Worm (Caenorhabditis elegans): ENCODE data around the gene ZK675.4.

The ZK675.4 gene

DNA sequence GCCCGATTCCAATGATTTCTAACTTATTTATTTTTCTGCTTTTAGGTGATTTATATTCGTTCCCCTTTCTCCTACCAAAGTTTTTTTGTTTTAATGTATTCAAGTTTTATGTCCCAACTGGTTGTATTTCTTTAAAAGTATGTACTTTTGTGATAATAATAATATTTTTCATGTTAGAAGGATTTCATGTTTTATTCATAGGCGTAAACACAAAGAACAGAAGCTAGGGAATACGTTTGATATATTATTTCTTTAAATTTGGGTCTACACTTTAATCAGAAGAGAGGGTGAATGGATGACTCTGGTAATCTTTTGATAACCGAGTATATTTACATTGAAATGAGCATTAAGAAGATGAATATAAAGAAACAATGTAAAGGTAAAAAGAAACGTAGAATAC, 45.0 kb upstream of the ZK675.4 start (continued):
- TF ChIP-seq ama-1 (optimal IDR thresholded peaks at IDR 0.05) (no peak), ama-1 (GFP tag; optimal IDR thresholded peaks at IDR 0.05) (no peak), lin-35 (GFP tag; optimal IDR thresholded peaks at IDR 0.05) (peak in 1 of 3 experiments; percentile 4), madf-10 (tag; optimal IDR thresholded peaks at IDR 0.05) (no peak), F33H1.4 (GFP tag; IDR thresholded peaks at IDR 0.05) (0 out of 2 replicates have a peak, but pooled peaks have one; percentile 21), hrde-1 (tag; optimal IDR thresholded peaks at IDR 0.05; ENCODE audit: borderline replicate concordance) (peak; percentile 81), unc-130 (GFP tag; optimal IDR thresholded peaks at IDR 0.05) (peak; percentile 76), Y95B8A.8 (GFP tag; IDR thresholded peaks at IDR 0.05) (0 out of 2 replicates have a peak, but pooled peaks have one; percentile 65), F57C9.4 (tag; optimal IDR thresholded peaks at IDR 0.05) (no peak), madf-3 (GFP tag; IDR thresholded peaks at IDR 0.05) (0 out of 2 replicates have a peak, but pooled peaks have one; percentile 7), lin-54 (GFP tag; optimal IDR thresholded peaks at IDR 0.05) (peak; percentile 1), chd-7 (tag; optimal IDR thresholded peaks at IDR 0.05) (no peak), F23B12.7 (tag; optimal IDR thresholded peaks at IDR 0.05; ENCODE audit: insufficient read depth) (no peak), B0035.1 (tag; optimal IDR thresholded peaks at IDR 0.05) (peak; percentile 4), ekl-4 (GFP tag; IDR thresholded peaks at IDR 0.05) (peak; percentile 15; the same call in 1 of the 2 replicates), F49E8.2 (tag; optimal IDR thresholded peaks at IDR 0.05; ENCODE audit: insufficient read depth) (peak; percentile 59)

DNA sequence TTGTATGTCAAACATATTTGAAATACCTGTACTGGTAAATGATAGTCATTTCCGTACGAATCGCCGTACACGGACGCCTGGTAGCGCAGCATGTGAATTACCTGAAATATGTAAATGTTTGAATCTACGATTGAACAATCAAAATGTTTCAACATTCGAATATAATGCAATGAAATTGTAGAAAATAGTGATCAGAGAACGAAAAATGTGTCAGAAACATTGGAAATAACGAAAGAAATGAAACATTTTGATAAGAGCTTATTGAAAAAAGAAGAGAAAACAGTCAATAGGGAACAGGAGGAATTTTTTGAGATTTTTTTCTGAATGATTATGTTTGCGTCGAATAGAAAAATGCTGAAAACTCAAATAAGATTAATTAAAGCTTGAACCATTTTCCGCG, 41.1 kb upstream of the ZK675.4 start, which contains the start of gene ztf-17:
Gene ztf-17, minus strand, starts transcription at position 101 of the 400 bp plus-strand sequence.
- TF ChIP-seq nhr-90 (tag; optimal IDR thresholded peaks at IDR 0.05) (no peak), nhr-27 (tag; optimal IDR thresholded peaks at IDR 0.05) (no peak), lin-40 (tag; optimal IDR thresholded peaks at IDR 0.05) (no peak), F57C9.4 (tag; optimal IDR thresholded peaks at IDR 0.05) (no peak), chd-7 (tag; optimal IDR thresholded peaks at IDR 0.05) (no peak), madf-3 (GFP tag; IDR thresholded peaks at IDR 0.05) (no peak), nfyb-1 (GFP tag; IDR thresholded peaks at IDR 0.05) (no peak), hmg-20 (GFP tag; IDR thresholded peaks at IDR 0.05) (no peak), sdz-38 (tag; optimal IDR thresholded peaks at IDR 0.05) (no peak), hrde-1 (tag; optimal IDR thresholded peaks at IDR 0.05; ENCODE audit: borderline replicate concordance) (no peak), dpl-1 (GFP tag; optimal IDR thresholded peaks at IDR 0.05) (no peak), hmg-1.2 (GFP tag; IDR thresholded peaks at IDR 0.05) (no peak), ztf-18 (tag; optimal IDR thresholded peaks at IDR 0.05) (no peak), rcor-1 (GFP tag; IDR thresholded peaks at IDR 0.05) (no peak), lir-1 (GFP tag; conservative IDR thresholded peaks at IDR 0.05) (no peak), C06A6.2 (GFP tag; conservative IDR thresholded peaks at IDR 0.05) (no peak)

DNA sequence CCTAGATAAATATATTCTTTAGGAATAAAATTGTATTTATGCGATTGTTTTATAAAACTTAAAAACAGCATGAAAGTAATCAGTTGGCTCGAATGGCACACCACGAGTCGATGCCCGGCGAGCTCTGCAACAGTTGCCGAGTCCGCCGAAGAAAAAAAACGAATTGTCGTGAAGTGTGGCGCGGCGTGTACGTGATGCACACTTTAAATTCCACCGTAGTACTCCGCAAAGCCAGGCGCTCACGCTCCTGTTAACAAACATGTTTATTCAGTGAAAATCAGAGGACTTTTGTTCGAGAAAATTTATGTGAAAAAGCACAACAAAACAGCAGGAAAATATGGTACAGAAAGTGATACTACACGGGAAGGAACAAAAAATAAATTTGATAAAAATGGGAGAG, 40.5 kb upstream of the ZK675.4 start:
- TF ChIP-seq madf-6 (GFP tag; IDR thresholded peaks at IDR 0.05) = peak; percentile 64
- peak; percentile 33; the same call in 1 of the 2 replicates for TF ChIP-seq D2030.7 (GFP tag; IDR thresholded peaks at IDR 0.05)
- TF ChIP-seq hrde-1 (tag; optimal IDR thresholded peaks at IDR 0.05; ENCODE audit: borderline replicate concordance) = peak; percentile 12
- TF ChIP-seq C17E4.6 (GFP tag; IDR thresholded peaks at IDR 0.05) = no peak
- no peak for TF ChIP-seq egrh-3 (GFP tag; IDR thresholded peaks at IDR 0.05)
- TF ChIP-seq F33H1.4 (GFP tag; IDR thresholded peaks at IDR 0.05) = peak; percentile 30; the same call in 1 of the 2 replicates
- no peak for TF ChIP-seq Y67H2A.10 (GFP tag; conservative IDR thresholded peaks at IDR 0.05)
- TF ChIP-seq rpc-1 (optimal IDR thresholded peaks at IDR 0.05) = no peak
- TF ChIP-seq rpc-1 (tag; optimal IDR thresholded peaks at IDR 0.05) = no peak
- TF ChIP-seq lag-1 (GFP tag; IDR thresholded peaks at IDR 0.05) = no peak
- TF ChIP-seq madf-10 (tag; optimal IDR thresholded peaks at IDR 0.05) = no peak
- TF ChIP-seq nfyb-1 (GFP tag; IDR thresholded peaks at IDR 0.05) = no peak
- no peak for TF ChIP-seq mes-4 (tag; optimal IDR thresholded peaks at IDR 0.05)
- TF ChIP-seq C06A6.2 (GFP tag; conservative IDR thresholded peaks at IDR 0.05) = no peak
- TF ChIP-seq unc-130 (GFP tag; optimal IDR thresholded peaks at IDR 0.05) = no peak
- TF ChIP-seq nfya-2 (GFP tag; IDR thresholded peaks at IDR 0.05) = no peak
- TF ChIP-seq akir-1 (GFP tag; optimal IDR thresholded peaks at IDR 0.05) = no peak
- no peak for TF ChIP-seq ztf-22 (GFP tag; optimal IDR thresholded peaks at IDR 0.05)
- no peak for TF ChIP-seq ama-1 (optimal IDR thresholded peaks at IDR 0.05)
- no peak for TF ChIP-seq ama-1 (GFP tag; optimal IDR thresholded peaks at IDR 0.05)
- no peak for TF ChIP-seq F37B4.10 (GFP tag; IDR thresholded peaks at IDR 0.05)
- TF ChIP-seq ztf-26 (tag; optimal IDR thresholded peaks at IDR 0.05) = no peak
- peak; percentile 80 for TF ChIP-seq lsl-1 (GFP tag; optimal IDR thresholded peaks at IDR 0.05)
- TF ChIP-seq die-1 (tag; optimal IDR thresholded peaks at IDR 0.05) = no peak
- no peak for TF ChIP-seq F23B12.7 (tag; optimal IDR thresholded peaks at IDR 0.05; ENCODE audit: insufficient read depth)
- TF ChIP-seq pha-4 (tag; optimal IDR thresholded peaks at IDR 0.05) = no peak
